Worm (Caenorhabditis elegans): ENCODE data around the gene fbxa-13.
A peak's percentile ranks its signal among the peaks of the same experiment; 100 is the strongest.

Gene fbxa-13

ce11 chrIII:1704020-1704419 lies 1.7 kb downstream of the fbxa-13 start:
- TF ChIP-seq dve-1 (tag; optimal IDR thresholded peaks at IDR 0.05) (peak; percentile 56), hlh-6 (tag; optimal IDR thresholded peaks at IDR 0.05) (no peak)

DNA sequence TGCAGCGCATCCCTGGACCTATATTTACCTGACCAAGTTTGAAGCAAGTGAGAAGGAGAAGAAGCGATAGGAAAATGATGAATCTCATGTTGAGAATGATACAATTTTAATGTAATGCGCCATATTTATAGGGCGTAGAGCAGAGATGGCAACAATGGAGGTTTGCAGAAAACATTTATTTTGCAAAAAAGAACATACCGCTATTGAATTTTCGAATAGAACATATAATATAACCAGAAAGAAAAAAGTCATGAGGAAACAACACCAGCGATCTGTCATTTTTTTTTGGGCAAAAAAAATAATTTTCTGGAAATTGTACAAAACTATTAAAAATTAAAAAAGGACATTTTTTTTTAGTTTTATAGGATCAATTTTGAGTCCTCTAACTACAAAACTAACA lies 3.4 kb downstream of the fbxa-13 start, which contains the start of gene spex-3:
Gene spex-3, minus strand, starts transcription at position 101 of the 400 bp plus-strand sequence.
- no peak for TF ChIP-seq nhr-232 (tag; optimal IDR thresholded peaks at IDR 0.05)
- TF ChIP-seq che-1 (tag; optimal IDR thresholded peaks at IDR 0.05) = no peak
- no peak for TF ChIP-seq ref-2 (tag; optimal IDR thresholded peaks at IDR 0.05)
- TF ChIP-seq ceh-22 (tag; optimal IDR thresholded peaks at IDR 0.05) = no peak
- no peak for TF ChIP-seq K09A11.1 (tag; optimal IDR thresholded peaks at IDR 0.05; ENCODE audit: insufficient read depth)
- no peak for TF ChIP-seq madf-2 (tag; optimal IDR thresholded peaks at IDR 0.05)
- TF ChIP-seq Y22D7AL.16 (tag; optimal IDR thresholded peaks at IDR 0.05) = no peak
- no peak for TF ChIP-seq ceh-24 (tag; optimal IDR thresholded peaks at IDR 0.05)
- no peak for TF ChIP-seq hlh-8 (tag; optimal IDR thresholded peaks at IDR 0.05)
- no peak for TF ChIP-seq ceh-9 (tag; optimal IDR thresholded peaks at IDR 0.05)
- TF ChIP-seq ceh-18 (tag; optimal IDR thresholded peaks at IDR 0.05) = no peak
- TF ChIP-seq ceh-30 (tag; optimal IDR thresholded peaks at IDR 0.05) = no peak
- TF ChIP-seq pros-1 (tag; optimal IDR thresholded peaks at IDR 0.05) = no peak
- TF ChIP-seq zip-5 (tag; optimal IDR thresholded peaks at IDR 0.05) = no peak
- no peak for TF ChIP-seq ama-1 (optimal IDR thresholded peaks at IDR 0.05)
- TF ChIP-seq ceh-6 (GFP tag; optimal IDR thresholded peaks at IDR 0.05) = no peak
- TF ChIP-seq sox-4 (tag; optimal IDR thresholded peaks at IDR 0.05) = no peak
- no peak for TF ChIP-seq fax-1 (tag; optimal IDR thresholded peaks at IDR 0.05)
- no peak for TF ChIP-seq ttx-3 (tag; optimal IDR thresholded peaks at IDR 0.05)
- no peak for TF ChIP-seq elt-4 (tag; optimal IDR thresholded peaks at IDR 0.05)

DNA sequence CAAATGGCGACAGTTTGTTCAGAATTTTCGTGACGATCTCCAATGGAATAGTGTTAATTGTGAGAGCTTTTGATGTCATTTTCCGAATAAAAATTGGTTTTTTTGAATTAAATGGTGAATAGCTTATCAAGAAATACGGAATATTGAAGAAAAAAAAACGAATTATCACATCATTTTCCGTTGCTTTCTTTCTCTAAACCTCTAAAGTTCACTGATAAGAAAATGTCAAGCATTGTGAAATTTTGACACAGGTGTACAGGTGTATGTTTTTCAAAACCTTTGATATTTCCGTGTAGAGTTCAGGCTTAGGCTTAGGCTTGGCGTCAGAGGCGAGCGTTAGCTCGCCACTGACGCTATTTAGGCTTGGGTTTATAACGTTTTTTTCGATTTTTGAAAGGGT lies 6.9 kb downstream of the fbxa-13 start, which contains the start of gene fbxa-74:
Gene fbxa-74, minus strand, starts transcription at position 145 of the 400 bp plus-strand sequence.
- TF ChIP-seq hlh-6 (tag; optimal IDR thresholded peaks at IDR 0.05) (no peak), ceh-24 (tag; optimal IDR thresholded peaks at IDR 0.05) (no peak), odd-2 (tag; optimal IDR thresholded peaks at IDR 0.05) (no peak), mec-3 (tag; optimal IDR thresholded peaks at IDR 0.05; ENCODE audit: borderline replicate concordance) (no peak), K09A11.1 (tag; optimal IDR thresholded peaks at IDR 0.05; ENCODE audit: insufficient read depth) (no peak), pat-9 (tag; optimal IDR thresholded peaks at IDR 0.05) (no peak), unc-42 (tag; optimal IDR thresholded peaks at IDR 0.05) (no peak)

DNA sequence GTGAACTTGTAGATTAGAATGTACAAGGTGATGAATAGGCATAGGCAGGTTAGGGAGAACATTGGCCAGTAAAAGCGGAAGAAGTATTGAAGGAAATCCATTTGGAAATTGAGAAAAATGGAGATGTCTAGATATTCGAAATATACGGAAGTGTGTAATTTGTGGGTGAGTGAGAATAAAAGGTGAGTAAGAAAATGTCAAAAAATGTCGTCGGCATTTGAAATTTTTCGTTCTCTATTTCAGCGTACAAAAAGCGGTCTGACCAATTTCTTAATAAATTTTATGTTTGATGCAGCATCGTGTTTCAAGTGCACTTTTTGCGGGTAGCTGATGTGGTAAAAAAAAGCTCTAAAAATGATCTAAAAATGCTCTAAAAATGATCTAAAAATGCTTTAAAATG lies 10.7 kb downstream of the fbxa-13 start, which contains the start of gene srd-64:
Gene srd-64, minus strand, starts transcription at position 101 of the 400 bp plus-strand sequence.
- TF ChIP-seq sox-2 (GFP tag; IDR thresholded peaks at IDR 0.05) = no peak
- no peak for TF ChIP-seq C38D4.7 (GFP tag; optimal IDR thresholded peaks at IDR 0.05)
- no peak for TF ChIP-seq pat-9 (tag; optimal IDR thresholded peaks at IDR 0.05)
- no peak for TF ChIP-seq madf-2 (tag; optimal IDR thresholded peaks at IDR 0.05)
- TF ChIP-seq ahr-1 (tag; optimal IDR thresholded peaks at IDR 0.05) = no peak
- TF ChIP-seq tbx-7 (tag; optimal IDR thresholded peaks at IDR 0.05) = no peak
- no peak for TF ChIP-seq ceh-45 (GFP tag; IDR thresholded peaks at IDR 0.05)
- TF ChIP-seq tbx-2 (tag; optimal IDR thresholded peaks at IDR 0.05) = no peak
- no peak for TF ChIP-seq ttx-3 (tag; optimal IDR thresholded peaks at IDR 0.05)
- no peak for TF ChIP-seq K09A11.1 (tag; optimal IDR thresholded peaks at IDR 0.05; ENCODE audit: insufficient read depth)
- TF ChIP-seq ceh-34 (tag; optimal IDR thresholded peaks at IDR 0.05) = no peak
- TF ChIP-seq pag-3 (tag; optimal IDR thresholded peaks at IDR 0.05; ENCODE audit: borderline replicate concordance) = no peak
- no peak for TF ChIP-seq zip-5 (tag; optimal IDR thresholded peaks at IDR 0.05)
- no peak for TF ChIP-seq hlh-30 (tag; optimal IDR thresholded peaks at IDR 0.05; ENCODE audit: insufficient read depth)
- TF ChIP-seq sdc-2 (tag; optimal IDR thresholded peaks at IDR 0.05) = no peak
- TF ChIP-seq mec-3 (tag; optimal IDR thresholded peaks at IDR 0.05; ENCODE audit: borderline replicate concordance) = no peak
- no peak for TF ChIP-seq hlh-8 (tag; optimal IDR thresholded peaks at IDR 0.05)
- TF ChIP-seq pha-2 (tag; optimal IDR thresholded peaks at IDR 0.05) = no peak
- no peak for TF ChIP-seq ceh-14 (tag; optimal IDR thresholded peaks at IDR 0.05)
